Fruit fly (Drosophila melanogaster) whole organism, embryonic: ENCODE measurements around the gene Ctr9.

Experiments
- Aef1 ChIP-seq: fragments of 200-800 bp; sonication (Bioruptor generic); IDR thresholded peaks from 3 replicates; pipeline ENCODE4 v1.3.6; 2022; ENCODE audit warnings: missing biosample characterization, missing genetic modification characterization
- CG10543 ChIP-seq: fragments of 200-800 bp; sonication (Bioruptor generic); optimal IDR thresholded peaks from 3 replicates; lab custom pipeline; 2017; ENCODE audit warnings: missing biosample characterization, mild to moderate bottlenecking, missing genetic modification characterization, moderate library complexity
- CG11093 ChIP-seq: fragments of 200-800 bp; sonication (Bioruptor generic); IDR thresholded peaks from 3 replicates; pipeline ENCODE4 v1.3.6; 2022; ENCODE audit warnings: missing biosample characterization, missing genetic modification characterization
- CG11247 ChIP-seq: fragments of 200-800 bp; sonication (Bioruptor generic); IDR thresholded peaks from 2 replicates; pipeline ENCODE4 v1.3.6; 2022; ENCODE audit warnings: missing biosample characterization, missing genetic modification characterization
- CG12104 ChIP-seq: fragments of 200-800 bp; sonication (Bioruptor generic); optimal IDR thresholded peaks from 3 replicates; lab custom pipeline; 2016; ENCODE audit warnings: missing biosample characterization, missing genetic modification characterization
- CG12391 ChIP-seq: fragments of 200-800 bp; sonication (Bioruptor generic); optimal IDR thresholded peaks from 3 replicates; lab custom pipeline; 2018; ENCODE audit warnings: missing biosample characterization, mild to moderate bottlenecking, missing genetic modification characterization, moderate library complexity
- CG14710 ChIP-seq: fragments of 200-800 bp; sonication (Bioruptor generic); optimal IDR thresholded peaks from 3 replicates; lab custom pipeline; 2019; ENCODE audit warnings: missing biosample characterization, mild to moderate bottlenecking, missing genetic modification characterization, moderate library complexity
- CG14860 ChIP-seq: fragments of 200-800 bp; sonication (Bioruptor generic); IDR thresholded peaks from 3 replicates; pipeline ENCODE4 v1.3.6; 2022; ENCODE audit warnings: missing biosample characterization, missing genetic modification characterization; ENCODE audit not compliant: partially characterized antibody
- CG15479 ChIP-seq: fragments of 200-800 bp; sonication (Bioruptor generic); optimal IDR thresholded peaks from 3 replicates; lab custom pipeline; 2019; ENCODE audit warnings: missing biosample characterization, mild to moderate bottlenecking, missing genetic modification characterization, moderate library complexity
- CG16813 ChIP-seq: fragments of 200-800 bp; sonication (Bioruptor generic); IDR thresholded peaks from 3 replicates; pipeline ENCODE4 v1.3.6; 2022; ENCODE audit warnings: missing biosample characterization, missing genetic modification characterization; ENCODE audit not compliant: partially characterized antibody
- CG2712 ChIP-seq: fragments of 200-800 bp; optimal IDR thresholded peaks from 3 replicates; lab custom pipeline; 2019; ENCODE audit warnings: missing biosample characterization, mild to moderate bottlenecking, missing genetic modification characterization, moderate library complexity
- CG33213 ChIP-seq: fragments of 200-800 bp; sonication (Bioruptor generic); optimal IDR thresholded peaks from 3 replicates; lab custom pipeline; 2016; ENCODE audit warnings: missing biosample characterization, missing genetic modification characterization
- CG6791 ChIP-seq: fragments of 200-800 bp; sonication (Bioruptor generic); IDR thresholded peaks from 3 replicates; pipeline ENCODE4 v1.3.6; 2022; ENCODE audit warnings: missing biosample characterization, missing genetic modification characterization; ENCODE audit not compliant: partially characterized antibody
- CG8281 ChIP-seq: fragments of 200-800 bp; sonication (Bioruptor generic); optimal IDR thresholded peaks from 2 replicates; lab custom pipeline; 2018; ENCODE audit warnings: missing biosample characterization, mild to moderate bottlenecking, missing genetic modification characterization, moderate library complexity
- CG8944 ChIP-seq: fragments of 200-800 bp; sonication (Bioruptor generic); optimal IDR thresholded peaks from 3 replicates; lab custom pipeline; 2016; ENCODE audit warnings: missing biosample characterization, missing genetic modification characterization
- CG9437 ChIP-seq: fragments of 200-800 bp; sonication (Bioruptor generic); optimal IDR thresholded peaks from 2 replicates; lab custom pipeline; 2018; ENCODE audit warnings: missing biosample characterization, mild to moderate bottlenecking, missing genetic modification characterization
- CoRest ChIP-seq: fragments of 200-800 bp; sonication (Bioruptor generic); optimal IDR thresholded peaks from 3 replicates; lab custom pipeline; 2018; ENCODE audit warnings: missing biosample characterization, mild to moderate bottlenecking, missing genetic modification characterization, moderate library complexity
- D ChIP-seq, 2 experiments: fragments of 200-800 bp in 1 of 2; fragments of >200 bp in 1 of 2; sonication (Bioruptor generic) in 1 of 2; optimal IDR thresholded peaks; 2 replicates in 1 of 2; 3 replicates in 1 of 2; lab custom pipeline; 2017; ENCODE audit warnings: mild to moderate bottlenecking in 1 of 2, missing biosample characterization in 1 of 2, missing genetic modification characterization in 1 of 2, missing genetic modification reagents in 1 of 2
- GATAe ChIP-seq: fragments of 200-800 bp; sonication (Bioruptor generic); conservative IDR thresholded peaks from 2 replicates; pipeline ENCODE4 v1.3.6; 2022; ENCODE audit warnings: missing biosample characterization, missing genetic modification characterization
- Gug ChIP-seq: fragments of 200-800 bp; sonication (Bioruptor generic); IDR thresholded peaks from 4 replicates; pipeline ENCODE4 v1.3.6; 2022; ENCODE audit warnings: missing biosample characterization, missing genetic modification characterization
- Hr3 ChIP-seq: fragments of 200-800 bp; sonication (Bioruptor generic); optimal IDR thresholded peaks from 3 replicates; lab custom pipeline; 2016; ENCODE audit warnings: missing biosample characterization, missing genetic modification characterization
- Hsf ChIP-seq: fragments of 200-800 bp; sonication (Bioruptor generic); optimal IDR thresholded peaks from 3 replicates; lab custom pipeline; 2016; ENCODE audit warnings: missing biosample characterization, missing genetic modification characterization
- Nf-YB ChIP-seq: fragments of 200-800 bp; sonication (Bioruptor generic); optimal IDR thresholded peaks from 3 replicates; lab custom pipeline; 2019; ENCODE audit warnings: missing biosample characterization, mild to moderate bottlenecking, missing genetic modification characterization, moderate library complexity
- Stat92E ChIP-seq, 3 experiments: fragments of >200 bp in 2 of 3; fragments of 200-800 bp in 1 of 3; sonication (Bioruptor generic) in 1 of 3; optimal IDR thresholded peaks; 2 replicates each; lab custom pipeline; 2017 to 2019; ENCODE audit warnings: missing biosample characterization in 3 of 3, missing genetic modification characterization in 3 of 3, mild to moderate bottlenecking in 1 of 3, moderate library complexity in 1 of 3
- ac ChIP-seq: fragments of 200-800 bp; sonication (Bioruptor generic); optimal IDR thresholded peaks from 3 replicates; lab custom pipeline; 2017; ENCODE audit warnings: missing biosample characterization, mild to moderate bottlenecking, missing genetic modification characterization
- ci ChIP-seq: fragments of 200-800 bp; sonication (Bioruptor generic); IDR thresholded peaks from 3 replicates; pipeline ENCODE4 v1.3.6; 2022; ENCODE audit warnings: missing biosample characterization, missing genetic modification characterization
- corto ChIP-seq: fragments of 200-800 bp; sonication (Bioruptor generic); optimal IDR thresholded peaks from 2 replicates; lab custom pipeline; 2016; ENCODE audit warnings: missing biosample characterization, mild to moderate bottlenecking, missing genetic modification characterization, moderate library complexity
- dati ChIP-seq: fragments of 200-800 bp; sonication (Bioruptor generic); IDR thresholded peaks from 2 replicates; pipeline ENCODE4 v1.3.6; 2022; ENCODE audit warnings: missing biosample characterization, missing genetic modification characterization
- disco-r ChIP-seq: fragments of 200-800 bp; sonication (Bioruptor generic); optimal IDR thresholded peaks from 2 replicates; lab custom pipeline; 2016; ENCODE audit warnings: missing biosample characterization, missing genetic modification characterization
- exex ChIP-seq: fragments of 200-800 bp; sonication (Bioruptor generic); optimal IDR thresholded peaks from 4 replicates; lab custom pipeline; 2018; ENCODE audit warnings: missing biosample characterization, mild to moderate bottlenecking, missing genetic modification characterization, moderate library complexity
- fd102C ChIP-seq: fragments of 200-800 bp; sonication (Bioruptor generic); optimal IDR thresholded peaks from 2 replicates; lab custom pipeline; 2018; ENCODE audit warnings: missing biosample characterization, mild to moderate bottlenecking, missing genetic modification characterization, moderate library complexity
- fd3F ChIP-seq: fragments of 200-800 bp; sonication (Bioruptor generic); optimal IDR thresholded peaks from 2 replicates; lab custom pipeline; 2018; ENCODE audit warnings: missing biosample characterization, mild to moderate bottlenecking, missing genetic modification characterization, moderate library complexity
- grn ChIP-seq: fragments of 200-800 bp; sonication (Bioruptor generic); optimal IDR thresholded peaks from 3 replicates; lab custom pipeline; 2017; ENCODE audit warnings: missing biosample characterization, missing genetic modification characterization
- gt ChIP-seq: fragments of 200-800 bp; sonication (Bioruptor generic); IDR thresholded peaks from 2 replicates; pipeline ENCODE4 v1.3.6; 2022; ENCODE audit warnings: missing biosample characterization, missing genetic modification characterization
- lov ChIP-seq, 2 experiments: fragments of 200-800 bp in 1 of 2; fragments of >200 bp in 1 of 2; sonication (Bioruptor generic) in 1 of 2; IDR thresholded peaks in 1 of 2; optimal IDR thresholded peaks in 1 of 2; 2 replicates in 1 of 2; 3 replicates in 1 of 2; pipeline versions ENCODE4 v1.3.6 to Lab custom; 2017 to 2022; ENCODE audit warnings: missing biosample characterization in 1 of 2, missing genetic modification characterization in 1 of 2
- mld ChIP-seq: fragments of 200-800 bp; sonication (Bioruptor generic); IDR thresholded peaks from 3 replicates; pipeline ENCODE4 v1.3.6; 2022; ENCODE audit warnings: missing biosample characterization, missing genetic modification characterization; ENCODE audit not compliant: partially characterized antibody
- otp ChIP-seq: fragments of 200-800 bp; sonication (Bioruptor generic); IDR thresholded peaks from 3 replicates; pipeline ENCODE4, ENCODE4 v1.3.6; 2022; ENCODE audit warnings: missing biosample characterization, missing genetic modification characterization
- pan ChIP-seq, 4 experiments: fragments of >200 bp in 3 of 4; fragments of 200-800 bp in 1 of 4; sonication (Bioruptor generic) in 1 of 4; optimal IDR thresholded peaks in 3 of 4; IDR thresholded peaks in 1 of 4; 2 replicates each; pipeline versions ENCODE4 v1.3.6 to Lab custom; 2017 to 2022; ENCODE audit warnings: missing biosample characterization in 2 of 4, missing genetic modification characterization in 2 of 4, mixed read lengths in 1 of 4
- psq ChIP-seq: fragments of 200-800 bp; sonication (Bioruptor generic); optimal IDR thresholded peaks from 2 replicates; lab custom pipeline; 2017; ENCODE audit warnings: missing biosample characterization, missing genetic modification characterization
- sc ChIP-seq, 3 experiments: fragments of >200 bp in 2 of 3; fragments of 200-800 bp in 1 of 3; sonication (Bioruptor generic) in 1 of 3; optimal IDR thresholded peaks; 2 replicates in 2 of 3; 3 replicates in 1 of 3; lab custom pipeline; 2017; ENCODE audit warnings: mild to moderate bottlenecking in 1 of 3, missing biosample characterization in 1 of 3, missing genetic modification characterization in 1 of 3, missing genetic modification reagents in 1 of 3
- sisA ChIP-seq: fragments of 200-800 bp; sonication (Bioruptor generic); IDR thresholded peaks from 2 replicates; pipeline ENCODE4 v1.3.6; 2022; ENCODE audit warnings: missing biosample characterization, missing genetic modification characterization
- sug ChIP-seq: fragments of 200-800 bp; optimal IDR thresholded peaks from 2 replicates; lab custom pipeline; 2019; ENCODE audit warnings: missing biosample characterization, mild to moderate bottlenecking, missing genetic modification characterization, moderate library complexity
- trem ChIP-seq: fragments of 200-800 bp; optimal IDR thresholded peaks from 3 replicates; lab custom pipeline; 2019; ENCODE audit warnings: missing biosample characterization, mild to moderate bottlenecking, missing genetic modification characterization, moderate library complexity
- vnd ChIP-seq: fragments of 200-800 bp; sonication (Bioruptor generic); IDR thresholded peaks from 3 replicates; pipeline ENCODE4 v1.3.6; 2022; ENCODE audit warnings: missing biosample characterization, missing genetic modification characterization; ENCODE audit not compliant: partially characterized antibody

Gene Ctr9

dm6 chr3L:1324818-1325625, 18.0 kb downstream of the Ctr9 start (continued):
- TF ChIP-seq Nf-YB (GFP tag; lab: Kevin White, UChicago), result no peak
- TF ChIP-seq vnd (GFP tag; lab: Robert Waterston, UW), result 0 out of 3 replicates have a peak, but pooled peaks have one; percentile 10
- TF ChIP-seq CG10543 (GFP tag; lab: Kevin White, UChicago), result peak; percentile 47
- TF ChIP-seq CG14860 (GFP tag; lab: Robert Waterston, UW), result no peak
- TF ChIP-seq disco-r, result no peak
- peak; percentile 16 for TF ChIP-seq corto (GFP tag; lab: Kevin White, UChicago)
- TF ChIP-seq sisA (GFP tag; lab: Robert Waterston, UW), result no peak
- no peak for TF ChIP-seq CG6791 (GFP tag; lab: Robert Waterston, UW)
- TF ChIP-seq psq (GFP tag; lab: Kevin White, UChicago), result no peak
- no peak for TF ChIP-seq otp (GFP tag; lab: Robert Waterston, UW)

- TF ChIP-seq CG12391 (tag; lab: Kevin White, UChicago), result no peak
- no peak for TF ChIP-seq lov (optimal IDR thresholded peaks at IDR 0.05; lab: Kevin White, UChicago)
- no peak for TF ChIP-seq lov (GFP tag; IDR thresholded peaks at IDR 0.05; lab: Robert Waterston, UW)
- no peak for TF ChIP-seq CG16813
- peak; percentile 61 for TF ChIP-seq sug (tag; lab: Kevin White, UChicago)
- TF ChIP-seq D (optimal IDR thresholded peaks at IDR 0.05; lab: Kevin White, UChicago), result no peak
- TF ChIP-seq D (GFP tag; optimal IDR thresholded peaks at IDR 0.05; lab: Kevin White, UChicago), result no peak
- TF ChIP-seq GATAe, result 0 out of 2 replicates have a peak, but pooled peaks have one; percentile 38
- peak; percentile 48 for TF ChIP-seq grn
- TF ChIP-seq CG14710 (tag; lab: Kevin White, UChicago), result no peak
- peak; percentile 82 for TF ChIP-seq exex (tag; lab: Kevin White, UChicago)
- no peak for TF ChIP-seq Stat92E (GFP tag; optimal IDR thresholded peaks at IDR 0.05; lab: Kevin White, UChicago)
- TF ChIP-seq Hsf (GFP tag; lab: Kevin White, UChicago), result no peak
These were observed 18.6 kb downstream of the Ctr9 start for dm6 chr3L:1325626-1325937.

dm6 chr3L:1329724-1330123, 22.7 kb downstream of the Ctr9 start, which contains the start of gene ND-ACP:
Gene ND-ACP (plus strand): TSS chr3L:1329949.
- TF ChIP-seq ci (GFP tag; lab: Robert Waterston, UW), result no peak
- TF ChIP-seq sc (optimal IDR thresholded peaks at IDR 0.05; lab: Kevin White, UChicago), result no peak
- TF ChIP-seq sc (GFP tag; optimal IDR thresholded peaks at IDR 0.05; lab: Kevin White, UChicago), result no peak
- no peak for TF ChIP-seq CG9437
- no peak for TF ChIP-seq otp (GFP tag; lab: Robert Waterston, UW)
- TF ChIP-seq CG8281 (tag; lab: Kevin White, UChicago), result no peak
- no peak for TF ChIP-seq CG8944 (GFP tag; lab: Kevin White, UChicago)
- TF ChIP-seq CoRest (tag; lab: Kevin White, UChicago), result peak; percentile 5
- no peak for TF ChIP-seq gt (GFP tag; lab: Robert Waterston, UW)
- no peak for TF ChIP-seq ac (GFP tag; lab: Kevin White, UChicago)
- TF ChIP-seq Hr3, result no peak
- no peak for TF ChIP-seq fd102C (GFP tag; lab: Kevin White, UChicago)
- no peak for TF ChIP-seq mld
- TF ChIP-seq fd3F (GFP tag; lab: Kevin White, UChicago), result no peak
- TF ChIP-seq pan (optimal IDR thresholded peaks at IDR 0.05; lab: Kevin White, UChicago), result no peak
- no peak for TF ChIP-seq pan (GFP tag; optimal IDR thresholded peaks at IDR 0.05 in 1 of 2, IDR thresholded peaks at IDR 0.05 in 1 of 2)
- no peak for TF ChIP-seq CG11247 (GFP tag; lab: Robert Waterston, UW)
- TF ChIP-seq CG33213, result no peak
- TF ChIP-seq CG15479, result peak; percentile 51
- no peak for TF ChIP-seq Aef1 (GFP tag; lab: Robert Waterston, UW)
- no peak for TF ChIP-seq CG12104 (GFP tag; lab: Kevin White, UChicago)
- no peak for TF ChIP-seq CG11093
- TF ChIP-seq trem, result peak; percentile 72
- no peak for TF ChIP-seq CG2712 (tag; lab: Kevin White, UChicago)
- TF ChIP-seq dati (GFP tag; lab: Robert Waterston, UW), result no peak
- no peak for TF ChIP-seq Gug (GFP tag; lab: Robert Waterston, UW)
